Fruit fly (Drosophila melanogaster): ENCODE measurements around the gene CG2120.

The CG2120 gene

DNA sequence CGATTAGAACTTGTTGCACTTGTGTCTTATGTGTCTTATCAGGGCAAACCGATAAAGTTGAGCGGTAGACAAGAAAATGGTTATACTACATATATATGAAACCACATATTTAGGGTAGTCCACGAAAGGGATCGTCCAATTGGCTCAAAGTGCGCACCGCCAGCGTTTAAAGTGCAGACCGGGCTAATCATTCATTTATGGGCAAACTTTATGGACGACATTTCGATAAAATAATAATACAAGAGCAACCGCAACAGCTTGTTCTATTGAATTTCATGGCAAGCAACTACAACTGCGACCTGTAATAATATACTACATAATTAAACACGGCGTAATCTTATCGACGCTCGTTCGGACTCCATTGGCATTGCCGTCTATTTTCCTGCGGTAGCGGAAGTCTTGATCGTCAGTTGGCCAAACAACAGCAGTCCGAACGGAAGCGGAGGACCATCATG is at the start of gene CG2120, which contains the start of gene cyr:
TSS of gene CG2120 (plus strand) at position 405 of the 455 bp plus-strand sequence.
TSS of gene cyr (minus strand) at position 294 of the 455 bp plus-strand sequence.
- no peak for TF ChIP-seq CG17801 (GFP tag; optimal IDR thresholded peaks at IDR 0.05; ENCODE audit: partially characterized antibody)

DNA sequence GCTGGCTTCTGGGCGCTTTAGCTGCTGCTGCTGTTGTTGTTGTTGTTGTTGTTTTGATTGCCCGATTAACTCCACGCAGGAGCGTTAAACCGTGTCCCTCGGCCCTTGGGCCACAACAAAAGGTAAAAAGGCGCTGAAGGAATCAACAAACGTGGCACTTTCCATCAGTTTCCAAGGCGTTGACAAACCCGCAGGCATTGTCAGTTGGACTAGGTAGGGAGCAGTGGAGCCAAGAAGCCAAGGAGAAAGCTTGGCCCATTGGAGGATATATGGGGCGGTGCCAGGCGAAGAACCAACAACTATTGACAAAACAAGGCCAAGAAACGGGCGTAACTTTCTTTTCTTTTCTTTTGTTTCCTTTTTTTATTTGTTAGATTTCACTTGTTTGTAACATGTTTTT is 48.5 kb upstream of the CG2120 start, which contains the start of gene CG2256:
TSS of gene CG2256 (minus strand) at position 101 of the 400 bp plus-strand sequence.
- no peak for TF ChIP-seq CG17801 (GFP tag; optimal IDR thresholded peaks at IDR 0.05; ENCODE audit: partially characterized antibody)

DNA sequence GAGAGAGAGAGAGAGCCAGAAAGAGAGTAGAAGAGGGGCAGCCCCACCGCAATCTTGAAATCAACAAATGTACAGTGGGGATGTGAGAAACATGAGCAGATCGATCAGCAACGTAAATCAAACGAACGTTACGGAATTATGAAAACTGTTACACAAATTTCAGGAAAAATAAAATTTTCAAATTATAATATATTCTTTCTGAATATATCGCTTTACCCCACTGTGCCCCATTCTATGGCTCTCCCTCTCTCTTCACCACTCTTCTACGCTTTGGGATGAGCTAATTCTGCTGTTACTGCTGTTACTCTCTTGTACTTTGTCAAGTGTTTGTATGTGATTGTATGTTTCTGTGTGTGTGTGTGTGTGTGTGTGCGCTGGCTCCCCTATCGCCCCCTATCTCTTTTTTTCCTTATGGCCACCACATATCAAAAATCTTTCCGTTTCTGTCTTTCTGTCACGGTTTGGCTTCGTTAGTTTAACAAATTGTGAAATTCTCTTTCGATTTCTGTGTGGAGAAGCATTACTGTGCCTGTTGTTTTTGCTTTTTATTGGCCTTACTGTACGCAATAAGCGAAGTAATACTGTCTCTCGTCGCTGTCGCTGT is 44.5 kb upstream of the CG2120 start:
- TF ChIP-seq CG17801 (GFP tag; optimal IDR thresholded peaks at IDR 0.05; ENCODE audit: partially characterized antibody) = peak; percentile 90

DNA sequence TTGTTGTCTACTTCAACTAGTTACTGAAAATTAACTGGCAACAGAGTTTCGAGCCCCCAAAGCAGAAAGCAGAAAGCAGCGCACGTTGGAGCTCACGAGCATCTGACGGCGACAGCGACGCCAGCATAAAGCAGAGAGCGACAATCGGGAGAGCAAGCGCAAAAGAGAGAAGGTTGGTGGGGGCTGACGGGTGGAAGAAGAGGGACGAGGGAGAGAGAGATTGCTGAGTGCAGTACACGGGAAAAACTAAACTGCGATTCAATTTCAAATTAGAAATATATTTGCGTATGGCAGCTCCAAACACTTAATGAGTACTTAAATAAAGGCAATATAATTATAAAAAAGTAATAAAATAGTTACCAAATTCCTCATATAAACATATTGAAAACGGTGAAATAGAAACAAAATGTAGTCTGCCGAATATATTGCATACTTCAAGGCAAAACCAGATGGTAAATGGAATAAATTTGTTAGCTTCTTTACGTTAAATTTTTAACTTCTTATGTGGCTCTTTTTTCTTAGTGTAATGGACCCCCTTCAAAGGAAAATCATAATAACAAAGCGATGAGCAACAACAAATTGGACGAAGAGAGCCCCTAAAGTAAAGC is 43.4 kb upstream of the CG2120 start:
- TF ChIP-seq CG17801 (GFP tag; optimal IDR thresholded peaks at IDR 0.05; ENCODE audit: partially characterized antibody) = peak; percentile 98

DNA sequence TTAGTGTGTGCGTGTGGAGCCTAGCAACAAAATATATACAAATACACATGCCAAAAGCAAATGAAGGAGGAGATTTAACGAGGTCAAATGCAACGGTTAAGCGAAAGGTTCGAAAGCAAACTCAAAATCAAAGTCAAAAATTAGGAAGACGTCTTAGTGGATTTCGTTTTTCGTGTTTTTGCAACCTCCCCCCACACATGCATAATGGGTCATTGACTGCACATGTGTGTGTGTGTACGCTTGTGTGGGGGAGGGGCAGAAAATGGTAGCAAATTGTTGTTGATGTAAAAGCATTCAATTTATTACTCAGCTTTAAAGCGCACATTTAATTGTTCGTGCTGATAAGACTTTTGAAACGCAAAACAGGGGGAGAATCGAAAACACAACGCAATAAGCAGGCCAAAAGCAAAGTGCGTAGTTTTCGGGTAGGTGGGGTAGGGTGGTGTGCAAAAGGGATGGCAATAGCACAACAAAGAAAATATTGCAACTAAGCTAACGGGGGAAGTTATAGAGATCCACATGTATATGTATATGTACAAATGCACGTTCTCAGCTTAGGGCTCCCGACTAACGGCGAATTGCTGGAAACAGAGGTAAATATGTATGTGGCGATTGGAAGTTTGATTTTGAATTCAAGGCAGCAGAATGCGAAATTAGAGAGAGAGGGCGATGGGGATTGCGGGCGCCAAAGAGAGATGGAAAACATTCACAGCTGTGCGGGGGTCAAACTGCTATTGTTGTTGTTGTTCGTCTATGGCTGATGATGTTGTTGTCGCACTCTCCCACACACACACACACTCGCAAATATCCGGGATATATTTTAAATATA is 42.5 kb upstream of the CG2120 start:
- peak; percentile 22 for TF ChIP-seq CG17801 (GFP tag; optimal IDR thresholded peaks at IDR 0.05; ENCODE audit: partially characterized antibody)

DNA sequence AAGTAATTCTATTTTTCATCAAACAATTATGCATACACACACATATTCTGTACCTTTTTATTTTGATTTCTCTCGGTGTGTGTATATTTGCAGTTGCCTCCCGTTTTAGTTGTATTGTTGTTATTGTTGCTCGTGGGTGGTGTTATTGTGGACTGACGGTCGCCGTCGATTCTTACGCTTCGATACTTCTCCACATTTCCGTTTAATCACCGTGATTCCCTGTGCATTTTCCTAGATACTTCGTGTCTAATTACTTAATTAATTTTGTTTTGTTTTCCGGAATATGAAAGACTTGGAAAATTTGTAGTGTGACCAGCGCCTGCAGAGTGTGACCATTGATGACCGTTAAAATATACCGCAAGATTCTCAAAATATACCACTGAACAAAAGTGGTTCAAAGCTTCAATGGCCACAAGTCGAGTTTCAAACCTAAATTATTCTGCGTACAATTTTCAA is 41.9 kb upstream of the CG2120 start, which contains the start of gene UbcE2H:
TSS of gene UbcE2H (minus strand) at position 343 of the 456 bp plus-strand sequence.
- TF ChIP-seq CG17801 (GFP tag; optimal IDR thresholded peaks at IDR 0.05; ENCODE audit: partially characterized antibody) = no peak

DNA sequence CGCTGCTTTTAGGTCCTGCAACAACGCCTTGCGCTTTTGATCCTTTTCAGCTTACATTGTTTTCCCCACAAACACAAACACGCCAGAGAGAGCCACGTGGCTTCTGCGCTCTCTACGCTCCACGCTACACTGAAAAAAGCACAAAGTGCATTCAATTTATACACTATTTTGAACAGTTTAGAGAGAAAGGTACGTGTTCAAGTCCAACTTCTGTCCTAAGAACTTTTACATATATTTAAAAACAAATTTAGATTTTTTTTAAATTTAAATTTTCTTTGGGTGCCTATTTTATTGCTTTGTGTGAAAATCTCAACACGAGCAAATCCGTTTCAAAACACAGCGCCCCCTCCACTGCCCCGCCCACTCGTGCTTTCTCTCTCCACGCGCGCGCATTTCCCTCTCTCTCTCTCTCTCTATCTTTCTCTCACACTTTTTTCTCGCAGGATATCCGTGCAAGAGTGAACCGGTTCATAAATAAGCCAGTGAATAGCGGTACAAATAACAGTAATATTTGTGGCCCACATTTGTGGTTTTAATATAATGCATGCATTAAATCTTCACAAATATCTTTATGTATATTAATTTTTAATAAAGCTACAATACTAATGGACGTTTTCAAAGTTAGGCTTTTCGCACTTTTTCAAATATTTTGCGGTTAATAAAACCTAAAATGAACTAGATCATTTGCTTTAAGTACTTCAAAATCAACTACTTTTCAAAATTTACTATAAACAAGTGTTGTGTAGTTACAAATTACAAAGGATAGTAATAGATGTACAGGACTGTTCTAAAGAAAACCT is 35.4 kb upstream of the CG2120 start:
- TF ChIP-seq CG17801 (GFP tag; optimal IDR thresholded peaks at IDR 0.05; ENCODE audit: partially characterized antibody) = peak; percentile 20

DNA sequence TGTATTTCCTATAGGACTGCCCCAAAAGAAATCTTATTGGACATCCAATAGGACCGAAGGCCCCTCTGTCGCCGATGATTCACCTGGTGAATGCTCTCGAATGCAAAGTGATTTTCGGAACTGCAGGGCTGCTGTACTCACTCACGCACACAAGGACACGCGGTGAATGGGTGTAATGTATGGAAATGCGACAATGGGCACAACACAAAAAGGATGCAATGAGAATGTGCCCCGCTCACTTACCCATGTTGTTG is 34.9 kb upstream of the CG2120 start:
- TF ChIP-seq CG17801 (GFP tag; optimal IDR thresholded peaks at IDR 0.05; ENCODE audit: partially characterized antibody) = no peak

DNA sequence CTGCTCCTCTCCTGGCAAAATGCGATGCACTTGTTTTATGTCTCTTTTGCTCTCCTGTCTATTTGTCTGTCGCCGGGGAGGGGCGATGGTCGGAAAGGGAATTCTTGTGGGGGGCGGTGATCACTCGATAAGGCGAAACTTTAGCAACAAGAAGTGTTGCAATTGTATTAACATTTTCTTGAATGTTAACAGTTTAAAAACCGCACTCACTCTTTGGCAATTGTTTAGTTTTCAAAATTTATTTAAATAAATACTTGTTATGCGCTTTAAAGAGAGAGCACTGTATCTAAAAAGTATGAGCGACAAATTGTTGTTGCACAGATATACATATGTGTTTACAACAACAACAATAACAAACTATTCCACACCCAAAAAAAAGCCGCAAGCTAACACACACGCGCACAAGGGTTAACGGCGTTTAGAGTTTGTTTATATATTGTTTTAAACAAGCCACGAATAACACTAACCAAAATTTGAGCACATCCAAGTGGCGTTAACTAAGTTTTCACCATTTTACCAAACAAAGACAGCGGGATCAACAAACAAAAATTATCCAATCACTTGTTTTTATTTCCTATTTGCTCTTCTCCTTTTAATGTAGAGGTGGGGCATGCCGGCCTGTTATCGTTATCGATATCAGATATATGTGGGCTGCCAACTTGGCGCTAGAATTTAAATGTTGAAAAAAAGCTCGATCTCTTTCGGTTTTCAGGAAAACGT is 34.0 kb upstream of the CG2120 start, which contains the start of gene CG2258:
TSS of gene CG2258 (minus strand) at position 617 of the 720 bp plus-strand sequence.
- peak; percentile 98 for TF ChIP-seq CG17801 (GFP tag; optimal IDR thresholded peaks at IDR 0.05; ENCODE audit: partially characterized antibody)

DNA sequence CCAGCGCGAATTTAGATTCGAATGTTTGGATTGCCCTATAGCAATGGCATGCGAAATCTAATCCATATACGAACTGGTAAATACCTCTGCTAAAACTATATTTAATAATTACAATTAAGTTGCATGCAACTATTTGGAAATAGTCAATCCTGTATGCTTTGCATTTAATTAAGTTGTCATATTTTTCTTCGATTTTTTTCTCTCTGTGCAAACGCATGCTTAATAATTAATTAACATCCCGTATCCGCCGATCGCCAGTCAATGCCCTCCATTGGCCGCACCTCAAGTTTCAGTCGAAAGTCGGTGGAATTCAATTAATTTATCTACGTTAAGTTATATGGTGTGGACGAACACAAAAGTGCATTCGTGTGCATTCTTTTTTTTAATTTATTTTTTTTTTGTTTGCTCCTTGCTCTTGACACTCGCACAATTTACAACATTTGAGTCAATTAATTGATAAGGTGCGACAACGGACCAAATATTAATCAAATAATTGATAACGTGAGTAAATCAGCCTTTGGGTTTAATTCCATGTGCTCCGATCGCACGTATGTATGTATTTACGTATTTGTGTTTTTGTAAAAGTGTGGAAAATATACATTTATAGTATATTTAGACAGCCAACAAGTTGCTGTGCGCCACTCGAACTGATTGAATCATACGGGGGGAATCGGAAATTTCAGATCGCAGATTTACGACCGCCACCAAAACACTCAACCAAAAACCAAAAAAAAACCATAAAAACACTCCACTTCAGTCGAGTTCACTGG is 29.2 kb upstream of the CG2120 start:
- peak; percentile 6 for TF ChIP-seq CG17801 (GFP tag; optimal IDR thresholded peaks at IDR 0.05; ENCODE audit: partially characterized antibody)

DNA sequence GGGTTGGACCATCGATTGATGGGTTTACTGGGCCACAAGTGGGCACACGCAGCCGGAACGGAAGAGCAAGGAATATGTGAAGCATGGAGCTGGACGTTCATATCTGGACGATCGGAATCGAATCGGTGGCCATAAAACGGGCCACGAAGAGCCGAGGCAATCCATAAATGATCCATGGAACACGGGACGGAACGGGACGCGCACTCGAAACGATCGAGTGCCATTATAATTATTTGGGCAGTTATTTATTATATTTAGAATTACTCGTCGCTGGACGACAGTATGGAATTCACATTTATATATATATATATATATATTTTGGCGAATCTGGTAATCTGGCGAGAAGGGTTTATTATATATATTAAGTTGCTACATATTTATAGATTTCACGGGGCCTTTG is 27.7 kb upstream of the CG2120 start:
- no peak for TF ChIP-seq CG17801 (GFP tag; optimal IDR thresholded peaks at IDR 0.05; ENCODE audit: partially characterized antibody)

DNA sequence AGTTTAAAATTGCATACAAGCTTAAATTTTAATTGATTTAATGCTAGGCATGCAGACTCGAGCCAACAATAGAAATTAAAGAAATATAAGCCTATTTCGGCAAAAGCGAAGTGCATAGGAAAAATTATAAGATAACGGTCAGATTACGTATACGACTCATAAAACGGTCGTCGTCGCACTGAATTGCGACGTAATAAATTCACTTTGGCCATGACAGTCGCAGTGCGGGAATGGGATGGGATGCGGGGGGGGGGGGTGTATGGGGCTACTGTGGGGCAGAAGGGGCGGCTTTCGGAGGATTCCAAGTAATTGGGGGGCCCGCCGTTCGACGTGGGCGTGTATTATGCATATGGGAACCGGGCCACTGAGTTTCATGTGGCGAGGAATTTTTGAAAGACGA is 24.6 kb upstream of the CG2120 start:
- no peak for TF ChIP-seq CG17801 (GFP tag; optimal IDR thresholded peaks at IDR 0.05; ENCODE audit: partially characterized antibody)

DNA sequence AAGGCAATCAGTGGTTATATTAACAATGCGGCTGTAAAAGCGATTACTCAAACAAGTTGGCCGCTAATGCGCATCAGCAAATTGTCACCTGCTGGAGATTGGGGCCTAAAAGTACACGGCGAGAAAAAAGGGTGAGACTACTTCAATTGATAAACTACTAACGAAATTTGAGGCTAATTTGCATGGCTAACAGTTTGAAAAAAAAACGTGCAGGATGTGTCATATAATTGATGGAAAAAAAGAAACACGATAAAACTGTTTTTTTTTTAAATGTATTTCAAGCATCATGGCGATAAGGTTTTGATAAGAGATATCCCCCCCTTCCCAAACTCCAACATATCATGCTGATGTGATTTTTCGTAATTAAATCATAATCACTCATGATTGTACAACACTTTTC is 22.9 kb upstream of the CG2120 start:
- TF ChIP-seq CG17801 (GFP tag; optimal IDR thresholded peaks at IDR 0.05; ENCODE audit: partially characterized antibody) = no peak

Data from ovary, adult (tissue).